Worm (Caenorhabditis elegans): Measurements from ENCODE around the gene H04M03.11.

- no peak for TF ChIP-seq unc-62 (GFP tag; optimal IDR thresholded peaks at IDR 0.05)
- no peak for TF ChIP-seq jun-1 (tag; optimal IDR thresholded peaks at IDR 0.05)
- no peak for TF ChIP-seq lsy-2 (tag; optimal IDR thresholded peaks at IDR 0.05)
- TF ChIP-seq unc-130 (tag; optimal IDR thresholded peaks at IDR 0.05): no peak
- no peak for TF ChIP-seq nhr-237 (tag; optimal IDR thresholded peaks at IDR 0.05)
- TF ChIP-seq egl-27 (tag; optimal IDR thresholded peaks at IDR 0.05): no peak
- no peak for TF ChIP-seq elt-2 (tag; optimal IDR thresholded peaks at IDR 0.05)
- no peak for TF ChIP-seq pqm-1 (tag; optimal IDR thresholded peaks at IDR 0.05)
- no peak for TF ChIP-seq elt-3 (tag; optimal IDR thresholded peaks at IDR 0.05)
Measured at ce11 chrIV:5903305-5903778, 18.9 kb upstream of the H04M03.11 start, which contains the start of gene H04M03.12.
